Worm (Caenorhabditis elegans) whole organism, L3 larva: ENCODE results near the gene kup-1.

Experiments used
- R02D3.7 ChIP-seq: fragments of 150-350 bp; optimal IDR thresholded peaks from 2 replicates; lab custom pipeline; 2014; ENCODE audit warnings: missing biosample characterization, missing genetic modification characterization
- ZK546.5 ChIP-seq: sonication (generic microtip); optimal IDR thresholded peaks from 2 replicates; lab custom pipeline; 2017; ENCODE audit warnings: missing biosample characterization, missing genetic modification characterization
- aly-2 ChIP-seq: fragments of 150-350 bp; optimal IDR thresholded peaks from 2 replicates; lab custom pipeline; 2014; ENCODE audit warnings: missing biosample characterization, missing genetic modification characterization
- ama-1 ChIP-seq: fragments of 150-350 bp; optimal IDR thresholded peaks from 2 replicates; lab custom pipeline; 2018
- ceh-16 ChIP-seq: sonication (generic microtip); optimal IDR thresholded peaks from 2 replicates; lab custom pipeline; 2017; ENCODE audit warnings: missing biosample characterization, missing genetic modification characterization
- ceh-28 ChIP-seq: fragments of 150-350 bp; optimal IDR thresholded peaks from 2 replicates; lab custom pipeline; 2014; ENCODE audit warnings: missing biosample characterization, missing genetic modification reagents, missing genetic modification characterization
- ceh-82 ChIP-seq: fragments of 150-350 bp; optimal IDR thresholded peaks from 2 replicates; lab custom pipeline; 2014; ENCODE audit warnings: missing biosample characterization, missing genetic modification characterization
- ceh-9 ChIP-seq: sonication (generic microtip); optimal IDR thresholded peaks from 2 replicates; lab custom pipeline; 2018; ENCODE audit warnings: missing biosample characterization, missing genetic modification characterization
- daf-12 ChIP-seq: fragments of 150-350 bp; optimal IDR thresholded peaks from 2 replicates; lab custom pipeline; 2014; ENCODE audit warnings: missing biosample characterization, missing genetic modification reagents, missing genetic modification characterization
- egl-27 ChIP-seq: sonication (generic microtip); optimal IDR thresholded peaks from 4 replicates; lab custom pipeline; 2017; ENCODE audit warnings: missing biosample characterization, missing genetic modification reagents, missing genetic modification characterization
- egl-5 ChIP-seq: fragments of 150-350 bp; optimal IDR thresholded peaks from 2 replicates; lab custom pipeline; 2017; ENCODE audit warnings: missing biosample characterization, missing genetic modification reagents, missing genetic modification characterization, inconsistent platforms
- elt-1 ChIP-seq: fragments of 150-350 bp; optimal IDR thresholded peaks from 2 replicates; lab custom pipeline; 2014; ENCODE audit warnings: missing biosample characterization, missing genetic modification characterization
- elt-2 ChIP-seq: sonication (generic microtip); optimal IDR thresholded peaks from 2 replicates; lab custom pipeline; 2016; ENCODE audit warnings: missing genetic modification reagents, mild to moderate bottlenecking, missing genetic modification characterization, missing compliant biosample characterization
- elt-3 ChIP-seq, 3 experiments: fragments of 150-350 bp in 1 of 3; sonication (generic microtip) in 2 of 3; optimal IDR thresholded peaks; 2 replicates in 2 of 3; 4 replicates in 1 of 3; lab custom pipeline; 2014 to 2017; ENCODE audit warnings: missing biosample characterization in 3 of 3, missing genetic modification characterization in 3 of 3
- fkh-10 ChIP-seq: sonication (generic microtip); optimal IDR thresholded peaks from 2 replicates; lab custom pipeline; 2017; ENCODE audit warnings: missing biosample characterization, missing genetic modification reagents, missing genetic modification characterization
- fkh-2 ChIP-seq: fragments of 150-350 bp; optimal IDR thresholded peaks from 2 replicates; lab custom pipeline; 2014; ENCODE audit warnings: missing biosample characterization, missing genetic modification reagents, missing genetic modification characterization
- fos-1 ChIP-seq: fragments of 150-350 bp; optimal IDR thresholded peaks from 2 replicates; lab custom pipeline; 2014; ENCODE audit warnings: missing biosample characterization, missing genetic modification characterization
- hmg-11 ChIP-seq: sonication (generic microtip); optimal IDR thresholded peaks from 2 replicates; lab custom pipeline; 2016; ENCODE audit warnings: missing genetic modification characterization, missing compliant biosample characterization
- jun-1 ChIP-seq: fragments of 150-350 bp; optimal IDR thresholded peaks from 2 replicates; lab custom pipeline; 2014; ENCODE audit warnings: missing biosample characterization, missing genetic modification reagents, missing genetic modification characterization
- lin-15B ChIP-seq: fragments of 150-350 bp; optimal IDR thresholded peaks from 2 replicates; lab custom pipeline; 2014; ENCODE audit warnings: missing biosample characterization, missing genetic modification characterization
- lin-39 ChIP-seq: fragments of 150-350 bp; optimal IDR thresholded peaks from 2 replicates; lab custom pipeline; 2018; ENCODE audit warnings: missing biosample characterization, missing genetic modification reagents, missing genetic modification characterization
- lsy-12 ChIP-seq: sonication (generic microtip); optimal IDR thresholded peaks from 2 replicates; lab custom pipeline; 2016; ENCODE audit warnings: mild to moderate bottlenecking, missing genetic modification characterization, missing compliant biosample characterization
- mdl-1 ChIP-seq: fragments of 150-350 bp; optimal IDR thresholded peaks from 2 replicates; lab custom pipeline; 2014; ENCODE audit warnings: missing biosample characterization, missing genetic modification characterization
- nfya-1 ChIP-seq: sonication (generic microtip); optimal IDR thresholded peaks from 2 replicates; lab custom pipeline; 2017; ENCODE audit warnings: missing genetic modification characterization, mild to moderate bottlenecking, missing compliant biosample characterization, antibody characterized with exemption, moderate library complexity; ENCODE audit not compliant: insufficient read depth
- nhr-11 ChIP-seq: fragments of 150-350 bp; optimal IDR thresholded peaks from 2 replicates; lab custom pipeline; 2014; ENCODE audit warnings: missing biosample characterization, missing genetic modification characterization
- nhr-23 ChIP-seq: fragments of 150-350 bp; optimal IDR thresholded peaks from 2 replicates; lab custom pipeline; 2014; ENCODE audit warnings: missing biosample characterization, missing genetic modification reagents, missing genetic modification characterization
- nhr-237 ChIP-seq: fragments of 150-350 bp; optimal IDR thresholded peaks from 2 replicates; lab custom pipeline; 2014; ENCODE audit warnings: missing biosample characterization, missing genetic modification characterization
- nhr-28 ChIP-seq: fragments of 150-350 bp; optimal IDR thresholded peaks from 2 replicates; lab custom pipeline; 2014; ENCODE audit warnings: missing biosample characterization, missing genetic modification characterization
- nhr-67 ChIP-seq: fragments of 150-350 bp; optimal IDR thresholded peaks from 2 replicates; lab custom pipeline; 2014; ENCODE audit warnings: missing biosample characterization, missing genetic modification characterization
- nhr-76 ChIP-seq: fragments of 150-350 bp; sonication (generic microtip); optimal IDR thresholded peaks from 5 replicates; lab custom pipeline; 2014; ENCODE audit warnings: missing biosample characterization, missing genetic modification characterization
- pha-4 ChIP-seq: fragments of 150-350 bp; optimal IDR thresholded peaks from 2 replicates; lab custom pipeline; 2014; ENCODE audit warnings: missing biosample characterization, missing genetic modification reagents, missing genetic modification characterization
- pqm-1 ChIP-seq: fragments of 150-350 bp; optimal IDR thresholded peaks from 2 replicates; lab custom pipeline; 2017; ENCODE audit warnings: missing biosample characterization, missing genetic modification characterization, inconsistent platforms
- sea-2 ChIP-seq: fragments of 150-350 bp; sonication (generic microtip); optimal IDR thresholded peaks from 4 replicates; lab custom pipeline; 2014; ENCODE audit warnings: missing biosample characterization, missing genetic modification reagents, missing genetic modification characterization
- skn-1 ChIP-seq: fragments of 150-350 bp; optimal IDR thresholded peaks from 2 replicates; lab custom pipeline; 2014; ENCODE audit warnings: missing biosample characterization, missing genetic modification characterization
- snpc-4 ChIP-seq: fragments of 150-350 bp; optimal IDR thresholded peaks from 2 replicates; lab custom pipeline; 2014; ENCODE audit warnings: missing biosample characterization, missing genetic modification characterization
- tbx-2 ChIP-seq: sonication (generic microtip); optimal IDR thresholded peaks from 2 replicates; lab custom pipeline; 2016; ENCODE audit warnings: mild to moderate bottlenecking, missing genetic modification characterization, missing compliant biosample characterization
- unc-62 ChIP-seq: fragments of 150-350 bp; sonication (generic microtip); optimal IDR thresholded peaks from 4 replicates; lab custom pipeline; 2014; ENCODE audit warnings: missing biosample characterization, missing genetic modification reagents, missing genetic modification characterization
- ztf-11 ChIP-seq: fragments of 150-350 bp; optimal IDR thresholded peaks from 2 replicates; lab custom pipeline; 2014; ENCODE audit warnings: missing biosample characterization, missing genetic modification characterization

The kup-1 gene

DNA sequence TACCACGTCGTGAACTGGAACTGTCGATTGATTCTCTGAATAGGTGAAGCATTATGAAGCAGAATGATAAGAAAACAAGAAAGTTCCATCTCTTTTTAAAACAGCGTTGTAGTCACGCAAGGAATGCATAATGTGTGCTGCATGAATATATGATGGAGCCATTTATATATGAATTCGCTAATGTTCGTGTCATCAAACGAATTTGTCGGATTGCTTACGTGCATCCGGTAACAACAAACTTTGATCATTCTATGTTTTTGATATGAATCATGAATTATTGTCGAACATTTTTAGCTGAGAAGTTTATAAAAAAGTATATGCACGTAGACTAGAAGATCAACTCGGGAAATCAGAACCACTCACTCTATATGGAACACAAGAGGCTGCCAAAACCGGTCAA is 43.3 kb downstream of the kup-1 start:
- TF ChIP-seq ztf-11 (tag; lab: Kevin White, UChicago) (no peak), ceh-82 (tag; lab: Kevin White, UChicago) (no peak), aly-2 (tag; lab: Kevin White, UChicago) (no peak), elt-2 (no peak), egl-27 (tag; lab: Kevin White, UChicago) (no peak), nhr-11 (tag; lab: Kevin White, UChicago) (no peak), pqm-1 (tag; lab: Kevin White, UChicago) (no peak), fkh-2 (no peak), tbx-2 (tag; lab: Kevin White, UChicago) (no peak), nhr-76 (no peak), R02D3.7 (tag; lab: Kevin White, UChicago) (no peak), lsy-12 (tag; lab: Kevin White, UChicago) (no peak), elt-1 (tag; lab: Kevin White, UChicago) (no peak), ceh-9 (tag; lab: Kevin White, UChicago) (no peak), ama-1 (lab: Kevin White, UChicago) (no peak), daf-12 (no peak), unc-62 (GFP tag; lab: Kevin White, UChicago) (no peak)

DNA sequence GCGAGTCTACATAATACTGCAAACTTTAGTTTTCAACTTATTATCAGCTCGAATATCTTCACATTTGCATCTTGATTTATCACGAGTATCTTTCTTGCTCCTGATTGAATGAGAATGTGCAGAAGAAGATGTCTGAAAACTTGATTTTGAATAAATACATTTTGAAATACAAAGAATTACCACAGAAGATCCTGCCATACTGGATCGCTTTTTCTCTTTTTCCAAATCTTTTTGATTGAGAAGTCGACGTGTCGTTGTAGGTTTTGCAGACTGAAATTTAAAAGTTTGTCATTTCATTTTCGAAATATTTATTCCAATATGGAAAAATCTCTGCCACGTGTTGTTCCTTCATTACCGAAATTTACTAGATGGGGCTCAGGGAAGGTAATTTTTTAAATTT is 44.8 kb downstream of the kup-1 start, which contains the start of gene C52E4.12:
Gene C52E4.12 (plus strand): TSS at position 301 of the 400 bp plus-strand sequence.
- no peak for TF ChIP-seq pqm-1 (tag; lab: Kevin White, UChicago)

DNA sequence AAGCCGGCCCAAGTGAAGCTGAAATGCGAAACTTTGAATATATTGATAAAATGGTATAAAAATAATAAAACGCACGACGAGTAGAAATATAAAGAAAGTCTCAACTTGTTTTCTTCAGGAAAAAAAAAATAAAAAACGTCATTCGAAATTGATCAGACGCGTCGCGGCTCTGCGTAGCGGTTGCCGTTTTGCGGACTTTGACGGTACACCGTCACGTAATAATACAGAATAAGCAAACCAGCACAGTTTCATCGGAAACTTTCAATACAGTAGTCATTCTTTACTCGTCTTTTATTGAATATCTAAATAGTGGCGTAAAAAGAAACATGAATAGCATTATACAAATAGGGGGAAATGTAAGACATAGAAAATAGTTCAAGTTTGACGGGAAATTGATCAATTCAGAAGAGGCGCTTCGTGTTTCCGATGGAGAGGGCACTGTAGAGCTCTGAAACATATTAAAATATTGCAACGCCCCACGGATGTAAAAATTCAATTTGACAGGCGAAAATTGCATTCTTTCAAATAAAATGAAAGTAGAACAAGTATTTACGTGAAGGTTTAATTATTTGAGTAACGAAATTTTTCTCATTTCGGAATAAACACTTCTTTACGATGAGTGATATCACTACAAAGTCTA is 46.8 kb downstream of the kup-1 start, which contains the start of the genes cyl-1 and C52E4.7:
Gene cyl-1 (minus strand): TSS at position 18 of the 640 bp plus-strand sequence.
Gene C52E4.7 (plus strand): TSS at position 590 of the 640 bp plus-strand sequence.
- TF ChIP-seq egl-5 (tag; lab: Kevin White, UChicago) (no peak), sea-2 (GFP tag; lab: Kevin White, UChicago) (no peak), elt-3 (tag; optimal IDR thresholded peaks at IDR 0.05; lab: Kevin White, UChicago) (no peak), lin-15B (tag; lab: Kevin White, UChicago) (peak; percentile 67), nhr-23 (tag; lab: Kevin White, UChicago) (peak; percentile 47), ceh-28 (tag; lab: Kevin White, UChicago) (no peak), nhr-237 (tag; lab: Kevin White, UChicago) (no peak), daf-12 (no peak), ama-1 (lab: Kevin White, UChicago) (no peak), ZK546.5 (tag; lab: Kevin White, UChicago) (no peak), snpc-4 (peak; percentile 73), ztf-11 (tag; lab: Kevin White, UChicago) (no peak), fos-1 (tag; lab: Kevin White, UChicago) (no peak), nhr-11 (tag; lab: Kevin White, UChicago) (no peak), ceh-9 (tag; lab: Kevin White, UChicago) (no peak), mdl-1 (tag; lab: Kevin White, UChicago) (no peak), nfya-1 (tag; lab: Kevin White, UChicago) (peak; percentile 77), elt-2 (peak; percentile 37), fkh-10 (no peak), egl-27 (tag; lab: Kevin White, UChicago) (no peak), nhr-28 (tag; lab: Kevin White, UChicago) (no peak), aly-2 (tag; lab: Kevin White, UChicago) (no peak), skn-1 (tag; lab: Kevin White, UChicago) (no peak), ceh-16 (tag; lab: Kevin White, UChicago) (no peak), nhr-67 (tag; lab: Kevin White, UChicago) (no peak), pha-4 (peak; percentile 77), hmg-11 (tag; lab: Kevin White, UChicago) (peak; percentile 46), pqm-1 (tag; lab: Kevin White, UChicago) (peak; percentile 36), jun-1 (no peak), lin-39 (no peak)
